Fruit fly (Drosophila melanogaster): ENCODE results near the gene fw.
A peak's percentile ranks its signal among the peaks of the same experiment; 100 is the strongest.

fw gene

dm6 chrX:12004395-12004768, 668 bp upstream of the fw start (continued):
- peak; percentile 74 for TF ChIP-seq CG8632 (GFP tag; optimal IDR thresholded peaks at IDR 0.05)
- no peak; the same call in 1 of the 3 replicates for TF ChIP-seq CG8119 (GFP tag; IDR thresholded peaks at IDR 0.05)
- TF ChIP-seq CG10631 (GFP tag; optimal IDR thresholded peaks at IDR 0.05) = peak; percentile 69
- TF ChIP-seq salr (GFP tag; optimal IDR thresholded peaks at IDR 0.05) = peak; percentile 32 to 84
- TF ChIP-seq net (GFP tag; optimal IDR thresholded peaks at IDR 0.05) = peak; percentile 75
- peak; percentile 90 for TF ChIP-seq CG32006 (GFP tag; optimal IDR thresholded peaks at IDR 0.05)
- peak; percentile 53 for TF ChIP-seq achi (GFP tag; optimal IDR thresholded peaks at IDR 0.05)
- no peak for TF ChIP-seq vri (GFP tag; optimal IDR thresholded peaks at IDR 0.05)

DNA sequence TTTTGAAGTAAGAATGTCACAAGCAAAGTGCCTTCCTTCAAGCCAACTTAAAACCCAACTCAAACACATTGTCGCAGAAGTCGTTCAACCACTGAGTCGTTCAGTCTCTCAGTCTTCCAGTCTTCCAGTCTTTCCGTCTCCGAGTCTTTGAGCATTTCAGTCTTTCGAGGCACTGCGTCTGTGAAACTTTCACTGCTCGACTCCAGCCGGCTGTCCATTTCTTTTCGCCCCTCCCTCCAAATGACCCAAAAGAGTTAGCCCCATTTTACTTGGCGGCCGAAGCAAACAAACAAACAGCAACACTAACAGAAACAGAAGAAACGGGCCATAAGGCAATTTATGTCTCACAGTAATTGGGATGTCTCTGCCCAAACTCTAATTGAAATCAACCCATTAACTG, 2.7 kb downstream of the fw start:
- TF ChIP-seq Smox (GFP tag; optimal IDR thresholded peaks at IDR 0.05) (no peak), Blimp-1 (GFP tag; optimal IDR thresholded peaks at IDR 0.05) (peak; percentile 85), CG4318 (GFP tag; optimal IDR thresholded peaks at IDR 0.05) (no peak), Gug (GFP tag; IDR thresholded peaks at IDR 0.05) (no peak)

DNA sequence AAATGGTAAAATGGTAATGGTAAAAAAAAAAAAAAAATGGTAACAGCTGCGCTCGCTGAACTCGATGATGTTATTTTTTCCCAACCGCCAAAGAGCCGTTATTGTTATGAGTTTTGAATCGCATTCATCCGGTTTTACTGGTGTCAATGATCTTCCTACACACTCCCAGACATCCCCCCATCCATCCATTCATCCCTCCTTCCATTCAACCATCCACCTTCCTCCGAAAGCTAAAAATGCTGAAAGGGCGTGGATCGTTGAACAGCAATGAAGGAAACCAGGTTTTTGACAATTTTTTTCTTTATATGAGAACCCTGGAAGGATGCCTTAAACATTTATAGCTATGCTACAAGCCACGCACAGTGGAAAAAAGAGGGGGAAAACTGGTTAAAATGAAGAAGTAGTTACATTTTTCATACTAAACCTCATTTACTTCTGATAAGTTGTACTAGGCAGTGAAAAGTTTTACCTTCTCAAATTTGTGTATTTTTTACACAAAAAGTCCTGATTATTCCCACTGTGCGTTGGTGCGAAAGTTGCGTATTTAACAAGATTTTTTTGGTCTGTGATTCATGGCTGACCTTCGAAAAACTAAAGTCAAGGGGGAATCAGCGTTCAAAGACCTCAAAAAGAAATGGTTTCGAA, 3.6 kb downstream of the fw start:
- TF ChIP-seq vri (GFP tag; optimal IDR thresholded peaks at IDR 0.05) (peak; percentile 25), Sox14 (GFP tag; optimal IDR thresholded peaks at IDR 0.05) (peak; percentile 45), Eip78C (GFP tag) (peak; percentile 92), Gug (GFP tag; IDR thresholded peaks at IDR 0.05) (no peak), CG6808 (GFP tag; optimal IDR thresholded peaks at IDR 0.05) (peak; percentile 15), Smox (GFP tag; optimal IDR thresholded peaks at IDR 0.05) (peak; percentile 44), Ets21C (GFP tag; optimal IDR thresholded peaks at IDR 0.05) (peak; percentile 23), CG8632 (GFP tag; optimal IDR thresholded peaks at IDR 0.05) (peak; percentile 65), Hr39 (GFP tag; optimal IDR thresholded peaks at IDR 0.05) (peak; percentile 57), Sox102F (GFP tag; optimal IDR thresholded peaks at IDR 0.05) (peak; percentile 65), fkh (GFP tag; optimal IDR thresholded peaks at IDR 0.05) (no peak), CG6792 (GFP tag; optimal IDR thresholded peaks at IDR 0.05) (peak; percentile 63), dac (GFP tag; optimal IDR thresholded peaks at IDR 0.05) (no peak), CG15336 (GFP tag; IDR thresholded peaks at IDR 0.05) (peak; percentile 46), achi (GFP tag; optimal IDR thresholded peaks at IDR 0.05) (peak; percentile 57), topi (GFP tag; optimal IDR thresholded peaks at IDR 0.05) (peak; percentile 64), Sox15 (GFP tag; optimal IDR thresholded peaks at IDR 0.05) (peak; percentile 41), acj6 (GFP tag; optimal IDR thresholded peaks at IDR 0.05) (peak; percentile 60), CG1621 (tag; optimal IDR thresholded peaks at IDR 0.05) (peak; percentile 45), CG7368 (GFP tag; optimal IDR thresholded peaks at IDR 0.05) (peak; percentile 58), CG31627 (GFP tag; optimal IDR thresholded peaks at IDR 0.05) (peak; percentile 38), CG4318 (GFP tag; optimal IDR thresholded peaks at IDR 0.05) (peak; percentile 29), CG11762 (GFP tag; optimal IDR thresholded peaks at IDR 0.05; ENCODE audit: insufficient read depth) (peak; percentile 55), svp (GFP tag) (peak; percentile 71), eg (GFP tag; IDR thresholded peaks at IDR 0.05) (peak; percentile 62; the same call in 2 of the 3 replicates), CG3919 (GFP tag; optimal IDR thresholded peaks at IDR 0.05) (peak; percentile 64), spab (GFP tag; optimal IDR thresholded peaks at IDR 0.05) (peak; percentile 49), CG6163 (GFP tag; IDR thresholded peaks at IDR 0.05) (peak; percentile 69; the same call in 2 of the 3 replicates), CG8119 (GFP tag; IDR thresholded peaks at IDR 0.05) (peak; percentile 40; the same call in 2 of the 3 replicates), ss (GFP tag; optimal IDR thresholded peaks at IDR 0.05) (peak; percentile 3 to 74), Blimp-1 (GFP tag; optimal IDR thresholded peaks at IDR 0.05) (no peak), dsx (GFP tag; optimal IDR thresholded peaks at IDR 0.05; ENCODE audit: poor library complexity, severe bottlenecking) (peak; percentile 56), CG6276 (GFP tag; optimal IDR thresholded peaks at IDR 0.05) (peak; percentile 37), Lpt (GFP tag; optimal IDR thresholded peaks at IDR 0.05) (no peak), CG11902 (GFP tag; optimal IDR thresholded peaks at IDR 0.05) (peak; percentile 25), lz (GFP tag; optimal IDR thresholded peaks at IDR 0.05) (peak; percentile 44), CG10669 (GFP tag; optimal IDR thresholded peaks at IDR 0.05) (peak; percentile 57), Eip75B (GFP tag; optimal IDR thresholded peaks at IDR 0.05) (peak; percentile 53), cyc (GFP tag; optimal IDR thresholded peaks at IDR 0.05) (peak; percentile 45), esn (GFP tag; optimal IDR thresholded peaks at IDR 0.05) (peak; percentile 61), fd85E (GFP tag; optimal IDR thresholded peaks at IDR 0.05) (no peak), CG32006 (GFP tag; optimal IDR thresholded peaks at IDR 0.05) (peak; percentile 45)

Measured in whole organism, prepupa.